Fruit fly (Drosophila melanogaster) whole organism, embryonic: ENCODE measurements around the gene Osi18.
A peak's percentile ranks its signal among the peaks of the same experiment; 100 is the strongest.

Experiments used
- Atf6 ChIP-seq: fragments of 200-800 bp; sonication (Bioruptor generic); IDR thresholded peaks from 2 replicates; pipeline ENCODE4 v1.3.6; 2022; ENCODE audit warnings: missing biosample characterization, missing genetic modification characterization
- Bdp1 ChIP-seq: fragments of 200-800 bp; sonication (Bioruptor generic); optimal IDR thresholded peaks from 3 replicates; lab custom pipeline; 2016; ENCODE audit warnings: missing biosample characterization, missing genetic modification characterization
- CG12219 ChIP-seq: fragments of 200-800 bp; sonication (Bioruptor generic); optimal IDR thresholded peaks from 3 replicates; lab custom pipeline; 2018; ENCODE audit warnings: missing biosample characterization, mild to moderate bottlenecking, missing genetic modification characterization
- CG13424 ChIP-seq: fragments of 200-800 bp; sonication (Bioruptor generic); optimal IDR thresholded peaks from 2 replicates; lab custom pipeline; 2019; ENCODE audit warnings: missing biosample characterization, mild to moderate bottlenecking, missing genetic modification characterization, moderate library complexity
- CG14014 ChIP-seq: fragments of 200-800 bp; sonication (Bioruptor generic); IDR thresholded peaks from 2 replicates; pipeline ENCODE4 v1.3.6; 2022; ENCODE audit warnings: missing biosample characterization, missing genetic modification characterization
- CG1602 ChIP-seq: fragments of 200-800 bp; sonication (Bioruptor generic); optimal IDR thresholded peaks from 3 replicates; lab custom pipeline; 2016; ENCODE audit warnings: missing biosample characterization, missing genetic modification characterization
- CG17361 ChIP-seq: fragments of 200-800 bp; sonication (Bioruptor generic); IDR thresholded peaks from 3 replicates; pipeline ENCODE4 v1.3.6; 2022; ENCODE audit warnings: missing biosample characterization, missing genetic modification characterization
- CG17568 ChIP-seq: fragments of 200-800 bp; sonication (Bioruptor generic); optimal IDR thresholded peaks from 2 replicates; lab custom pipeline; 2018; ENCODE audit warnings: missing biosample characterization, mild to moderate bottlenecking, missing genetic modification characterization, moderate library complexity
- CG1792 ChIP-seq: fragments of 200-800 bp; sonication (Bioruptor generic); optimal IDR thresholded peaks from 2 replicates; lab custom pipeline; 2016; ENCODE audit warnings: missing biosample characterization, missing genetic modification characterization
- CG31224 ChIP-seq: fragments of 200-800 bp; sonication (Bioruptor generic); IDR thresholded peaks from 2 replicates; pipeline ENCODE4 v1.3.6; 2022; ENCODE audit warnings: missing biosample characterization, missing genetic modification characterization
- CG31388 ChIP-seq: fragments of 200-800 bp; sonication (Bioruptor generic); optimal IDR thresholded peaks from 2 replicates; lab custom pipeline; 2016; ENCODE audit warnings: missing biosample characterization, missing genetic modification characterization
- CG4820 ChIP-seq: fragments of 200-800 bp; sonication (Bioruptor generic); optimal IDR thresholded peaks from 3 replicates; lab custom pipeline; 2016; ENCODE audit warnings: missing biosample characterization, missing genetic modification characterization
- CG7357 ChIP-seq: fragments of 200-800 bp; sonication (Bioruptor generic); IDR thresholded peaks from 3 replicates; pipeline ENCODE4 v1.3.6; 2022; ENCODE audit warnings: missing biosample characterization, missing genetic modification characterization
- CG7556 ChIP-seq: fragments of 200-800 bp; sonication (Bioruptor generic); optimal IDR thresholded peaks from 2 replicates; lab custom pipeline; 2017; ENCODE audit warnings: missing biosample characterization, mild to moderate bottlenecking, missing genetic modification characterization
- CG8944 ChIP-seq: fragments of 200-800 bp; sonication (Bioruptor generic); optimal IDR thresholded peaks from 3 replicates; lab custom pipeline; 2016; ENCODE audit warnings: missing biosample characterization, missing genetic modification characterization
- CG9797 ChIP-seq: fragments of 200-800 bp; sonication (Bioruptor generic); optimal IDR thresholded peaks from 3 replicates; lab custom pipeline; 2018; ENCODE audit warnings: missing biosample characterization, mild to moderate bottlenecking, missing genetic modification characterization
- D19B ChIP-seq: fragments of 200-800 bp; sonication (Bioruptor generic); optimal IDR thresholded peaks from 2 replicates; lab custom pipeline; 2017; ENCODE audit warnings: missing biosample characterization, mild to moderate bottlenecking, missing genetic modification characterization
- E2f2 ChIP-seq: fragments of 200-800 bp; sonication (Bioruptor generic); IDR thresholded peaks from 2 replicates; pipeline ENCODE4 v1.3.6; 2022; ENCODE audit warnings: missing biosample characterization, missing genetic modification characterization
- Elba2 ChIP-seq: fragments of 200-800 bp; sonication (Bioruptor generic); optimal IDR thresholded peaks from 3 replicates; lab custom pipeline; 2016; ENCODE audit warnings: missing biosample characterization, missing genetic modification characterization
- HLH54F ChIP-seq: fragments of 200-800 bp; sonication (Bioruptor generic); optimal IDR thresholded peaks from 3 replicates; lab custom pipeline; 2016; ENCODE audit warnings: missing biosample characterization, missing genetic modification characterization
- HmgD ChIP-seq: fragments of 200-800 bp; sonication (Bioruptor generic); optimal IDR thresholded peaks from 3 replicates; lab custom pipeline; 2016; ENCODE audit warnings: missing biosample characterization, missing genetic modification characterization
- Hmx ChIP-seq: fragments of 200-800 bp; sonication (Bioruptor generic); optimal IDR thresholded peaks from 2 replicates; lab custom pipeline; 2016; ENCODE audit warnings: missing biosample characterization, missing genetic modification characterization
- Lim3 ChIP-seq: fragments of 200-800 bp; sonication (Bioruptor generic); IDR thresholded peaks from 2 replicates; pipeline ENCODE4 v1.3.6; 2022; ENCODE audit warnings: missing biosample characterization, missing genetic modification characterization
- NFAT ChIP-seq: fragments of 200-800 bp; sonication (Bioruptor generic); IDR thresholded peaks from 2 replicates; pipeline ENCODE4 v1.3.6; 2022; ENCODE audit warnings: missing biosample characterization, missing genetic modification characterization
- Nf-YB ChIP-seq: fragments of 200-800 bp; sonication (Bioruptor generic); optimal IDR thresholded peaks from 3 replicates; lab custom pipeline; 2019; ENCODE audit warnings: missing biosample characterization, mild to moderate bottlenecking, missing genetic modification characterization, moderate library complexity
- NfI ChIP-seq: fragments of 200-800 bp; sonication (Bioruptor generic); optimal IDR thresholded peaks from 3 replicates; lab custom pipeline; 2018; ENCODE audit warnings: missing biosample characterization, mild to moderate bottlenecking, missing genetic modification characterization, moderate library complexity
- Scr ChIP-seq: fragments of 200-800 bp; sonication (Bioruptor generic); IDR thresholded peaks from 2 replicates; pipeline ENCODE4 v1.3.6; 2022; ENCODE audit warnings: missing biosample characterization, missing genetic modification characterization; ENCODE audit not compliant: partially characterized antibody
- Tbp ChIP-seq: fragments of >200 bp; optimal IDR thresholded peaks from 2 replicates; lab custom pipeline; 2018; ENCODE audit warnings: missing biosample characterization, missing genetic modification characterization
- amos ChIP-seq: fragments of 200-800 bp; sonication (Bioruptor generic); IDR thresholded peaks from 2 replicates; pipeline ENCODE4 v1.3.6; 2022; ENCODE audit warnings: missing biosample characterization, missing genetic modification characterization; ENCODE audit not compliant: partially characterized antibody
- ato ChIP-seq: fragments of 200-800 bp; sonication (Bioruptor generic); IDR thresholded peaks from 2 replicates; pipeline ENCODE4 v1.3.6; 2022; ENCODE audit warnings: missing biosample characterization, missing genetic modification characterization; ENCODE audit not compliant: partially characterized antibody
- chif ChIP-seq, 2 experiments: fragments of 200-800 bp; sonication (Bioruptor generic); optimal IDR thresholded peaks; 3 replicates each; lab custom pipeline; 2016; ENCODE audit warnings: missing biosample characterization in 2 of 2, missing genetic modification characterization in 2 of 2
- ci ChIP-seq: fragments of 200-800 bp; sonication (Bioruptor generic); IDR thresholded peaks from 3 replicates; pipeline ENCODE4 v1.3.6; 2022; ENCODE audit warnings: missing biosample characterization, missing genetic modification characterization
- croc ChIP-seq: fragments of 200-800 bp; sonication (Bioruptor generic); conservative IDR thresholded peaks from 3 replicates; pipeline ENCODE4 v1.3.6; 2022; ENCODE audit warnings: missing biosample characterization, missing genetic modification characterization
- danr ChIP-seq: fragments of 200-800 bp; sonication (Bioruptor generic); IDR thresholded peaks from 2 replicates; pipeline ENCODE4 v1.3.6; 2022; ENCODE audit warnings: missing biosample characterization, missing genetic modification characterization
- dimm ChIP-seq: fragments of 200-800 bp; sonication (Bioruptor generic); IDR thresholded peaks from 2 replicates; pipeline ENCODE4 v1.3.6; 2022; ENCODE audit warnings: missing biosample characterization, missing genetic modification characterization
- kah ChIP-seq: fragments of 200-800 bp; sonication (Bioruptor generic); optimal IDR thresholded peaks from 2 replicates; lab custom pipeline; 2018; ENCODE audit warnings: missing biosample characterization, mild to moderate bottlenecking, missing genetic modification characterization
- kni ChIP-seq: fragments of 200-800 bp; sonication (Bioruptor generic); optimal IDR thresholded peaks from 3 replicates; lab custom pipeline; 2017; ENCODE audit warnings: mild to moderate bottlenecking, missing biosample characterization, missing genetic modification reagents, missing genetic modification characterization
- mld ChIP-seq: fragments of 200-800 bp; sonication (Bioruptor generic); IDR thresholded peaks from 3 replicates; pipeline ENCODE4 v1.3.6; 2022; ENCODE audit warnings: missing biosample characterization, missing genetic modification characterization; ENCODE audit not compliant: partially characterized antibody
- pan ChIP-seq, 4 experiments: fragments of >200 bp in 3 of 4; fragments of 200-800 bp in 1 of 4; sonication (Bioruptor generic) in 1 of 4; optimal IDR thresholded peaks in 3 of 4; IDR thresholded peaks in 1 of 4; 2 replicates each; pipeline versions ENCODE4 v1.3.6 to Lab custom; 2017 to 2022; ENCODE audit warnings: missing biosample characterization in 2 of 4, missing genetic modification characterization in 2 of 4, mixed read lengths in 1 of 4
- pfk ChIP-seq: fragments of 200-800 bp; sonication (Bioruptor generic); optimal IDR thresholded peaks from 2 replicates; lab custom pipeline; 2018; ENCODE audit warnings: missing biosample characterization, mild to moderate bottlenecking, missing genetic modification characterization, moderate library complexity
- psq ChIP-seq: fragments of 200-800 bp; sonication (Bioruptor generic); optimal IDR thresholded peaks from 2 replicates; lab custom pipeline; 2017; ENCODE audit warnings: missing biosample characterization, missing genetic modification characterization
- pum ChIP-seq: fragments of 200-800 bp; sonication (Bioruptor generic); optimal IDR thresholded peaks from 2 replicates; lab custom pipeline; 2016; ENCODE audit warnings: missing biosample characterization, missing genetic modification characterization
- repo ChIP-seq: fragments of 200-800 bp; sonication (Bioruptor generic); optimal IDR thresholded peaks from 2 replicates; lab custom pipeline; 2016; ENCODE audit warnings: missing biosample characterization, missing genetic modification characterization
- sens ChIP-seq: fragments of 200-800 bp; sonication (Bioruptor generic); peaks from one replicate; lab custom pipeline; 2016; ENCODE audit warnings: missing biosample characterization, missing genetic modification characterization
- sim ChIP-seq: fragments of 200-800 bp; sonication (Bioruptor generic); IDR thresholded peaks from 2 replicates; pipeline ENCODE4 v1.3.6; 2022; ENCODE audit warnings: missing biosample characterization, missing genetic modification characterization
- sisA ChIP-seq: fragments of 200-800 bp; sonication (Bioruptor generic); IDR thresholded peaks from 2 replicates; pipeline ENCODE4 v1.3.6; 2022; ENCODE audit warnings: missing biosample characterization, missing genetic modification characterization
- slbo ChIP-seq: fragments of 200-800 bp; sonication (Bioruptor generic); IDR thresholded peaks from 2 replicates; pipeline ENCODE4 v1.3.6; 2022; ENCODE audit warnings: missing biosample characterization, missing genetic modification characterization
- toy ChIP-seq: fragments of 200-800 bp; sonication (Bioruptor generic); IDR thresholded peaks from 2 replicates; pipeline ENCODE4 v1.3.6; 2022; ENCODE audit warnings: missing biosample characterization, missing genetic modification characterization
- usp ChIP-seq: fragments of >200 bp; optimal IDR thresholded peaks from 2 replicates; lab custom pipeline; 2017; ENCODE audit warnings: missing biosample characterization, missing genetic modification characterization
- vfl ChIP-seq: fragments of 200-800 bp; sonication (Bioruptor generic); optimal IDR thresholded peaks from 2 replicates; lab custom pipeline; 2016; ENCODE audit warnings: missing biosample characterization, missing genetic modification characterization
- zen ChIP-seq: fragments of 200-800 bp; sonication (Bioruptor generic); optimal IDR thresholded peaks from 3 replicates; lab custom pipeline; 2018; ENCODE audit warnings: missing biosample characterization, mild to moderate bottlenecking, missing genetic modification characterization, moderate library complexity

Gene Osi18

DNA sequence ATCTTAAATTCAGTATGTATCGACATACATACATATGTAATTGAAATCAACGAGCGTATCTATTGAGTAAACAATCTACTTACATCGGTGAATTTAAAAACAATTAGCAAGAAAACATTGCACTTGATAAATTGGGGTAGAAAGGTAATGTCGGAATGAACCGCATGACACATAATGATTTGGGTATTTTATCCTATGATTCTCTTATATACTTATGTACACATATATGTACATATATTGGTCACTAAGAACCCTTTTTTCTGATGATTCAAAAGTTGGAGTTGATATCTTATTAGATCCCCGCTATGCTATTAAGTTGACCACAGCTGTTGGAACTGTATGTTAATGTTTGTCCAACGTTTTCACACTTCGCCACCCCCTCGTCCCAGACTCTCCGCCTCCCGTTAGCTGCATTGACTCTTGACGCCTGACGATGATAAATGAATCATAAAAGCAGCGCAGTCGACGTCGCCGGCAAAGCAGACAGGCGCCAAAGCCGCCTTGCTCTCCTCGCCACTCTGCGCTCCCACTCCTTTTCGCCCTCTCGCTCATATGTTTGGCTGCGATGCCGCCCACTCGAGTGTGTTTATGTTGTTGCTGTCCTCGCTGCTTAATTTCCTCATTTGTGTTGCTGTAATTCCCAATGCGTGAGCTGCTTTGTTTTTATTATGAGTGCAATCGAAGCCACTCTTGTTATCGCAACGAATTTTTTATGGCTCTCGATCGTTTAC lies 23.0 kb downstream of the Osi18 start (continued):
- TF ChIP-seq CG17361 = peak; percentile 49; the same call in 2 of the 3 replicates
- no peak for TF ChIP-seq pan (optimal IDR thresholded peaks at IDR 0.05; lab: Kevin White, UChicago)
- no peak for TF ChIP-seq pan (GFP tag; optimal IDR thresholded peaks at IDR 0.05 in 1 of 2, IDR thresholded peaks at IDR 0.05 in 1 of 2)
- TF ChIP-seq CG31224 (GFP tag; lab: Robert Waterston, UW) = peak; percentile 32; the same call in 1 of the 2 replicates
- TF ChIP-seq dimm (GFP tag; lab: Robert Waterston, UW) = no peak
- no peak for TF ChIP-seq Bdp1 (GFP tag; lab: Kevin White, UChicago)
- no peak for TF ChIP-seq toy (GFP tag; lab: Robert Waterston, UW)
- peak; percentile 45 for TF ChIP-seq CG4820 (GFP tag; lab: Kevin White, UChicago)
- no peak for TF ChIP-seq kah (GFP tag; lab: Kevin White, UChicago)
- no peak for TF ChIP-seq CG1792 (GFP tag; lab: Kevin White, UChicago)
- no peak for TF ChIP-seq kni (GFP tag; lab: Kevin White, UChicago)
- no peak for TF ChIP-seq Scr (GFP tag; lab: Robert Waterston, UW)
- TF ChIP-seq CG7556 (GFP tag; lab: Kevin White, UChicago) = peak; percentile 21
- no peak for TF ChIP-seq vfl (GFP tag; lab: Kevin White, UChicago)
- TF ChIP-seq Atf6 (GFP tag; lab: Robert Waterston, UW) = no peak
- TF ChIP-seq sisA = no peak
- TF ChIP-seq NfI = peak; percentile 12
- TF ChIP-seq Elba2 = no peak
- TF ChIP-seq HmgD (GFP tag; lab: Kevin White, UChicago) = no peak
- no peak for TF ChIP-seq CG7357
- TF ChIP-seq pfk (GFP tag; lab: Kevin White, UChicago) = no peak
- no peak for TF ChIP-seq Lim3
- TF ChIP-seq zen (tag; lab: Kevin White, UChicago) = no peak
- TF ChIP-seq usp (GFP tag; lab: Kevin White, UChicago) = no peak
- peak; percentile 10 for TF ChIP-seq Nf-YB (GFP tag; lab: Kevin White, UChicago)
- TF ChIP-seq ato (GFP tag; lab: Robert Waterston, UW) = no peak
- TF ChIP-seq amos (GFP tag; lab: Robert Waterston, UW) = no peak
- no peak for TF ChIP-seq Hmx (GFP tag; lab: Kevin White, UChicago)
- TF ChIP-seq psq (GFP tag; lab: Kevin White, UChicago) = no peak
- no peak for TF ChIP-seq chif (GFP tag; optimal IDR thresholded peaks at IDR 0.05; lab: Kevin White, UChicago)
- no peak for TF ChIP-seq Tbp (GFP tag; lab: Kevin White, UChicago)
- TF ChIP-seq CG9797 = no peak
- no peak for TF ChIP-seq mld (GFP tag; lab: Robert Waterston, UW)
- TF ChIP-seq ci = peak; percentile 40; the same call in 2 of the 3 replicates
- no peak for TF ChIP-seq slbo (GFP tag; lab: Robert Waterston, UW)
- no peak for TF ChIP-seq HLH54F (GFP tag; lab: Kevin White, UChicago)
- no peak for TF ChIP-seq CG12219
- TF ChIP-seq CG8944 (GFP tag; lab: Kevin White, UChicago) = no peak
- TF ChIP-seq CG31388 (GFP tag; lab: Kevin White, UChicago) = no peak
- no peak for TF ChIP-seq pum (GFP tag; lab: Kevin White, UChicago)
- TF ChIP-seq NFAT (GFP tag; lab: Robert Waterston, UW) = no peak
- TF ChIP-seq CG1602 (GFP tag; lab: Kevin White, UChicago) = peak; percentile 15
- peak; percentile 7 for TF ChIP-seq CG17568 (GFP tag; lab: Kevin White, UChicago)
- no peak for TF ChIP-seq CG14014 (GFP tag; lab: Robert Waterston, UW)
- no peak for TF ChIP-seq D19B
- no peak for TF ChIP-seq croc (GFP tag; lab: Robert Waterston, UW)
- peak; percentile 82 for TF ChIP-seq sens (GFP tag; lab: Kevin White, UChicago)
- TF ChIP-seq danr = no peak
- no peak for TF ChIP-seq repo (GFP tag; lab: Kevin White, UChicago)
- no peak for TF ChIP-seq sim (GFP tag; lab: Robert Waterston, UW)
- TF ChIP-seq E2f2 (GFP tag; lab: Robert Waterston, UW) = no peak
- TF ChIP-seq CG13424 = peak; percentile 57
